Worm (Caenorhabditis elegans) whole organism, young adult: ENCODE measurements around the gene pdi-1.

Experiments
- B0261.1 ChIP-seq: sonication (generic microtip); optimal IDR thresholded peaks from 2 replicates; lab custom pipeline; 2016; ENCODE audit warnings: mild to moderate bottlenecking, missing genetic modification characterization, moderate library complexity, missing compliant biosample characterization
- B0336.3 ChIP-seq: fragments of 200-800 bp; sonication (Bioruptor generic); IDR thresholded peaks from 2 replicates; pipeline ENCODE4 v1.3.6; 2022; ENCODE audit warnings: missing genetic modification characterization, missing compliant biosample characterization
- C06A6.2 ChIP-seq: fragments of 200-800 bp; sonication (Bioruptor generic); conservative IDR thresholded peaks from 2 replicates; pipeline ENCODE4 v1.3.6; 2022; ENCODE audit warnings: missing genetic modification characterization, missing compliant biosample characterization
- F22D6.2 ChIP-seq: sonication (generic microtip); optimal IDR thresholded peaks from 2 replicates; lab custom pipeline; 2016; ENCODE audit warnings: mild to moderate bottlenecking, missing genetic modification characterization, missing compliant biosample characterization
- F33H1.4 ChIP-seq: fragments of 200-800 bp; sonication (Bioruptor generic); IDR thresholded peaks from 2 replicates; pipeline ENCODE4 v1.3.6; 2022; ENCODE audit warnings: missing genetic modification reagents, missing genetic modification characterization, missing compliant biosample characterization
- F49E8.2 ChIP-seq: sonication (generic microtip); optimal IDR thresholded peaks from 3 replicates; lab custom pipeline; 2017; ENCODE audit warnings: missing genetic modification characterization, mild to moderate bottlenecking, missing compliant biosample characterization, antibody characterized with exemption, moderate library complexity; ENCODE audit not compliant: insufficient read depth
- F55B11.4 ChIP-seq: sonication (generic microtip); optimal IDR thresholded peaks from 2 replicates; lab custom pipeline; 2016; ENCODE audit warnings: missing compliant biosample characterization, missing genetic modification characterization, borderline replicate concordance; ENCODE audit not compliant: insufficient read depth
- K11D2.4 ChIP-seq: fragments of 200-800 bp; sonication (Bioruptor generic); IDR thresholded peaks from 2 replicates; pipeline ENCODE4 v1.3.6; 2022; ENCODE audit warnings: missing genetic modification reagents, missing genetic modification characterization, missing compliant biosample characterization
- Y53G8AR.9 ChIP-seq: fragments of 200-800 bp; sonication (Bioruptor generic); conservative IDR thresholded peaks from 2 replicates; pipeline ENCODE4 v1.3.6; 2022; ENCODE audit warnings: missing genetic modification reagents, missing genetic modification characterization, missing compliant biosample characterization
- Y95B8A.8 ChIP-seq: fragments of 200-800 bp; sonication (Bioruptor generic); IDR thresholded peaks from 2 replicates; pipeline ENCODE4 v1.3.6; 2022; ENCODE audit warnings: missing genetic modification reagents, missing genetic modification characterization, missing compliant biosample characterization
- bed-2 ChIP-seq: fragments of 200-800 bp; sonication (Bioruptor generic); IDR thresholded peaks from 2 replicates; pipeline ENCODE4 v1.3.6; 2022; ENCODE audit warnings: missing genetic modification reagents, missing genetic modification characterization, missing compliant biosample characterization
- ccch-3 ChIP-seq: fragments of 200-800 bp; sonication (Bioruptor generic); optimal IDR thresholded peaks from 2 replicates; lab custom pipeline; 2018; ENCODE audit warnings: mild to moderate bottlenecking, missing genetic modification characterization, missing compliant biosample characterization
- cebp-1 ChIP-seq, 2 experiments: fragments of 200-800 bp in 1 of 2; sonication (Bioruptor generic) in 1 of 2; sonication (generic microtip) in 1 of 2; IDR thresholded peaks in 1 of 2; optimal IDR thresholded peaks in 1 of 2; 2 replicates each; pipeline versions ENCODE4 v1.3.6 to Lab custom; 2017 to 2022; ENCODE audit warnings: missing compliant biosample characterization in 2 of 2, missing genetic modification characterization in 2 of 2, mild to moderate bottlenecking in 1 of 2, missing genetic modification reagents in 1 of 2, moderate library complexity in 1 of 2
- ceh-27 ChIP-seq: fragments of 200-800 bp; sonication (Bioruptor generic); optimal IDR thresholded peaks from 2 replicates; lab custom pipeline; 2018; ENCODE audit warnings: mild to moderate bottlenecking, missing genetic modification characterization, moderate library complexity, missing compliant biosample characterization
- ceh-40 ChIP-seq: fragments of 200-800 bp; sonication (Bioruptor generic); IDR thresholded peaks from 2 replicates; pipeline ENCODE4 v1.3.6; 2022; ENCODE audit warnings: missing genetic modification characterization, missing compliant biosample characterization
- ceh-91 ChIP-seq: fragments of 200-800 bp; sonication (Bioruptor generic); IDR thresholded peaks from 2 replicates; pipeline ENCODE4 v1.3.6; 2022; ENCODE audit warnings: missing genetic modification reagents, missing genetic modification characterization, missing compliant biosample characterization
- dox-1 ChIP-seq: fragments of 200-800 bp; sonication (Bioruptor generic); IDR thresholded peaks from 2 replicates; pipeline ENCODE4 v1.3.6; 2022; ENCODE audit warnings: missing genetic modification reagents, missing genetic modification characterization, missing compliant biosample characterization
- egl-44 ChIP-seq: fragments of 200-800 bp; sonication (Bioruptor generic); IDR thresholded peaks from 2 replicates; pipeline ENCODE4 v1.3.6; 2022; ENCODE audit warnings: missing genetic modification reagents, missing genetic modification characterization, missing compliant biosample characterization
- gei-17 ChIP-seq: fragments of 200-800 bp; sonication (Bioruptor generic); optimal IDR thresholded peaks from 2 replicates; lab custom pipeline; 2018; ENCODE audit warnings: mild to moderate bottlenecking, missing genetic modification characterization, missing compliant biosample characterization
- hlh-12 ChIP-seq: sonication (generic microtip); optimal IDR thresholded peaks from 2 replicates; lab custom pipeline; 2016; ENCODE audit warnings: missing genetic modification characterization, missing compliant biosample characterization
- hmg-1.2 ChIP-seq: fragments of 200-800 bp; sonication (Bioruptor generic); IDR thresholded peaks from 2 replicates; pipeline ENCODE4 v1.3.6; 2022; ENCODE audit warnings: missing genetic modification reagents, missing genetic modification characterization, missing compliant biosample characterization
- hmg-20 ChIP-seq: fragments of 200-800 bp; sonication (Bioruptor generic); IDR thresholded peaks from 2 replicates; pipeline ENCODE4 v1.3.6; 2022; ENCODE audit warnings: missing genetic modification reagents, missing genetic modification characterization, missing compliant biosample characterization
- hrde-1 ChIP-seq: sonication (generic microtip); optimal IDR thresholded peaks from 2 replicates; lab custom pipeline; 2016; ENCODE audit warnings: missing genetic modification characterization, mild to moderate bottlenecking, missing compliant biosample characterization, moderate library complexity, missing genotype, missing genetic modification reagents, borderline replicate concordance
- let-607 ChIP-seq, 2 experiments: fragments of 200-800 bp in 1 of 2; sonication (Bioruptor generic) in 1 of 2; sonication (generic microtip) in 1 of 2; optimal IDR thresholded peaks; 2 replicates each; lab custom pipeline; 2016 to 2018; ENCODE audit warnings: mild to moderate bottlenecking in 2 of 2, missing compliant biosample characterization in 2 of 2, missing genetic modification characterization in 2 of 2, moderate library complexity in 2 of 2, missing genotype in 1 of 2
- lin-40 ChIP-seq: sonication (generic microtip); optimal IDR thresholded peaks from 2 replicates; lab custom pipeline; 2016; ENCODE audit warnings: missing genetic modification characterization, mild to moderate bottlenecking, missing compliant biosample characterization, missing genotype, missing genetic modification reagents
- lin-54 ChIP-seq: fragments of 200-800 bp; sonication (Bioruptor generic); optimal IDR thresholded peaks from 2 replicates; lab custom pipeline; 2018; ENCODE audit warnings: mild to moderate bottlenecking, missing genetic modification characterization, missing compliant biosample characterization
- lir-1 ChIP-seq: fragments of 200-800 bp; sonication (Bioruptor generic); conservative IDR thresholded peaks from 2 replicates; pipeline ENCODE4 v1.3.6; 2022; ENCODE audit warnings: missing genetic modification reagents, missing genetic modification characterization, missing compliant biosample characterization
- madf-10 ChIP-seq: sonication (generic microtip); optimal IDR thresholded peaks from 2 replicates; lab custom pipeline; 2016; ENCODE audit warnings: mild to moderate bottlenecking, missing genetic modification characterization, missing compliant biosample characterization
- mes-4 ChIP-seq: sonication (generic microtip); optimal IDR thresholded peaks from 2 replicates; lab custom pipeline; 2016; ENCODE audit warnings: missing genotype, missing genetic modification characterization, missing compliant biosample characterization
- nfyb-1 ChIP-seq: fragments of 200-800 bp; sonication (Bioruptor generic); IDR thresholded peaks from 2 replicates; pipeline ENCODE4 v1.3.6; 2022; ENCODE audit warnings: missing genetic modification reagents, missing genetic modification characterization, missing compliant biosample characterization
- nhr-27 ChIP-seq: fragments of 200-800 bp; sonication (Bioruptor generic); optimal IDR thresholded peaks from 2 replicates; lab custom pipeline; 2018; ENCODE audit warnings: mild to moderate bottlenecking, missing genetic modification characterization, moderate library complexity, missing compliant biosample characterization
- nhr-90 ChIP-seq: sonication (generic microtip); optimal IDR thresholded peaks from 2 replicates; lab custom pipeline; 2016; ENCODE audit warnings: missing genotype, mild to moderate bottlenecking, missing genetic modification characterization, missing compliant biosample characterization
- rcor-1 ChIP-seq: fragments of 200-800 bp; sonication (Bioruptor generic); IDR thresholded peaks from 2 replicates; pipeline ENCODE4 v1.3.6; 2022; ENCODE audit warnings: missing genetic modification reagents, missing genetic modification characterization, missing compliant biosample characterization
- snpc-1.3 ChIP-seq: sonication (generic microtip); optimal IDR thresholded peaks from 2 replicates; lab custom pipeline; 2017; ENCODE audit warnings: missing genetic modification characterization, mild to moderate bottlenecking, missing compliant biosample characterization, antibody characterized with exemption, moderate library complexity, missing genotype, missing genetic modification reagents; ENCODE audit not compliant: insufficient read depth
- snpc-3.4 ChIP-seq: sonication (generic microtip); optimal IDR thresholded peaks from 2 replicates; lab custom pipeline; 2017; ENCODE audit warnings: missing genetic modification characterization, mild to moderate bottlenecking, missing compliant biosample characterization, antibody characterized with exemption, moderate library complexity, missing genotype, missing genetic modification reagents
- somi-1 ChIP-seq: fragments of 200-800 bp; sonication (Bioruptor generic); optimal IDR thresholded peaks from 2 replicates; lab custom pipeline; 2018; ENCODE audit warnings: mild to moderate bottlenecking, missing genetic modification characterization, missing compliant biosample characterization
- unc-62 ChIP-seq: fragments of 150-350 bp; optimal IDR thresholded peaks from 2 replicates; lab custom pipeline; 2014; ENCODE audit warnings: missing biosample characterization, missing genetic modification reagents, missing genetic modification characterization
- xnd-1 ChIP-seq: sonication (generic microtip); optimal IDR thresholded peaks from 2 replicates; lab custom pipeline; 2016; ENCODE audit warnings: missing genotype, missing genetic modification reagents, missing genetic modification characterization, missing compliant biosample characterization
- ztf-25 ChIP-seq: fragments of 200-800 bp; sonication (Bioruptor generic); IDR thresholded peaks from 2 replicates; pipeline ENCODE4 v1.3.6; 2022; ENCODE audit warnings: missing genetic modification reagents, missing genetic modification characterization, missing compliant biosample characterization

The pdi-1 gene

ce11 chrIII:3692516-3692915, 8.7 kb downstream of the pdi-1 start:
- TF ChIP-seq C06A6.2 (GFP tag; lab: Robert Waterston, UW) (no peak), madf-10 (tag; lab: Kevin White, UChicago) (no peak), bed-2 (GFP tag; lab: Robert Waterston, UW) (no peak), F55B11.4 (tag; lab: Kevin White, UChicago) (no peak), unc-62 (no peak), xnd-1 (tag; lab: Kevin White, UChicago) (no peak), hmg-1.2 (no peak), cebp-1 (GFP tag; IDR thresholded peaks at IDR 0.05; lab: Robert Waterston, UW) (no peak), cebp-1 (tag; optimal IDR thresholded peaks at IDR 0.05; lab: Kevin White, UChicago) (no peak), lir-1 (no peak), B0336.3 (GFP tag; lab: Robert Waterston, UW) (no peak), gei-17 (GFP tag; lab: Kevin White, UChicago) (no peak), ceh-40 (GFP tag; lab: Robert Waterston, UW) (no peak), F49E8.2 (no peak), hmg-20 (no peak), dox-1 (no peak), ceh-91 (GFP tag; lab: Robert Waterston, UW) (no peak), Y95B8A.8 (GFP tag; lab: Robert Waterston, UW) (no peak), egl-44 (GFP tag; lab: Robert Waterston, UW) (no peak), nhr-27 (tag; lab: Kevin White, UChicago) (no peak)

- no peak for TF ChIP-seq ccch-3 (GFP tag; lab: Kevin White, UChicago)
- TF ChIP-seq F55B11.4 (tag; lab: Kevin White, UChicago) = no peak
- peak; percentile 84 for TF ChIP-seq nfyb-1 (GFP tag; lab: Robert Waterston, UW)
- no peak for TF ChIP-seq hmg-20
- TF ChIP-seq, all 124 proteins: peak for 1
These were observed 18.3 kb downstream of the pdi-1 start for ce11 chrIII:3682869-3683403.

ce11 chrIII:3681351-3681938, 19.8 kb downstream of the pdi-1 start:
- peak; percentile 81 for TF ChIP-seq hmg-1.2
- TF ChIP-seq lin-40 (tag; lab: Kevin White, UChicago) = peak; percentile 2
- TF ChIP-seq nhr-27 (tag; lab: Kevin White, UChicago) = no peak
- TF ChIP-seq F55B11.4 (tag; lab: Kevin White, UChicago) = no peak
- TF ChIP-seq gei-17 (GFP tag; lab: Kevin White, UChicago) = no peak
- no peak for TF ChIP-seq nhr-90 (tag; lab: Kevin White, UChicago)
- TF ChIP-seq lin-54 (GFP tag; lab: Kevin White, UChicago) = no peak
- TF ChIP-seq K11D2.4 (GFP tag; lab: Robert Waterston, UW) = no peak
- no peak for TF ChIP-seq hlh-12 (tag; lab: Kevin White, UChicago)

ce11 chrIII:3679083-3679482, 22.2 kb downstream of the pdi-1 start:
- TF ChIP-seq hlh-12 (tag; lab: Kevin White, UChicago) (no peak), Y53G8AR.9 (GFP tag; lab: Robert Waterston, UW) (no peak), mes-4 (tag; lab: Kevin White, UChicago) (no peak), snpc-3.4 (tag; lab: Kevin White, UChicago) (no peak), somi-1 (no peak)

DNA sequence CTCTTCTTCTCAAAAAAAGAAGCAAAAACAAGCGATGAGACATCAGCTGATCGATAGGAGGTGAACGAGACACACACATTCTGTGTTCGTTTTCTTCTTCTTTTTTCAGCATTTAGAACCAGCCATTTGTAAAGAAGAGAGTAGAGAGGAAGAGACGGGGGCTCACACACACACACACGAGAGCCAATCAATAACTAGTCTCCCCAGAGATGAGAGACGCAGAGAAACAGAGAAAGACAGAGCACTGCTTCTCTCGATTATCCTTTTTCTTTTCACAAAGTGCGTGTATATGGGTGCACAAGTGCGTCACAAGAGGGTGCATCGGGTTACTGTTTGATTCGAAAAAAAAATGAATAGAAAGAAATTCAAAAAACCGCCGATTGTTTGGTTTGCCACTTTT, 23.9 kb downstream of the pdi-1 start:
- no peak for TF ChIP-seq snpc-3.4 (tag; lab: Kevin White, UChicago)
- TF ChIP-seq madf-10 (tag; lab: Kevin White, UChicago) = no peak
- TF ChIP-seq ceh-27 = peak; percentile 66
- TF ChIP-seq unc-62 = no peak
- TF ChIP-seq snpc-1.3 = no peak
- no peak for TF ChIP-seq rcor-1 (GFP tag; lab: Robert Waterston, UW)
- no peak for TF ChIP-seq cebp-1 (GFP tag; IDR thresholded peaks at IDR 0.05; lab: Robert Waterston, UW)
- TF ChIP-seq cebp-1 (tag; optimal IDR thresholded peaks at IDR 0.05; lab: Kevin White, UChicago) = peak; percentile 46
- TF ChIP-seq let-607 (tag; optimal IDR thresholded peaks at IDR 0.05; lab: Kevin White, UChicago) = no peak
- no peak for TF ChIP-seq F33H1.4 (GFP tag; lab: Robert Waterston, UW)
- TF ChIP-seq F22D6.2 (tag; lab: Kevin White, UChicago) = no peak
- no peak for TF ChIP-seq ztf-25 (GFP tag; lab: Robert Waterston, UW)
- no peak for TF ChIP-seq B0261.1 (tag; lab: Kevin White, UChicago)
- no peak for TF ChIP-seq hrde-1 (tag; lab: Kevin White, UChicago)
